Fruit fly (Drosophila melanogaster) whole organism, embryonic: Measurements from ENCODE around the gene Pgant2.

Experiments
- Ada2b ChIP-seq: fragments of 200-800 bp; sonication (Bioruptor generic); IDR thresholded peaks from 2 replicates; pipeline ENCODE4 v1.3.6; 2022; ENCODE audit warnings: missing biosample characterization, missing genetic modification characterization
- Antp ChIP-seq: fragments of 200-800 bp; sonication (Bioruptor generic); optimal IDR thresholded peaks from 3 replicates; lab custom pipeline; 2016; ENCODE audit warnings: missing biosample characterization, missing genetic modification characterization
- Bdp1 ChIP-seq: fragments of 200-800 bp; sonication (Bioruptor generic); optimal IDR thresholded peaks from 3 replicates; lab custom pipeline; 2016; ENCODE audit warnings: missing biosample characterization, missing genetic modification characterization
- Blimp-1 ChIP-seq: fragments of 200-800 bp; sonication (Bioruptor generic); optimal IDR thresholded peaks from 3 replicates; lab custom pipeline; 2018; ENCODE audit warnings: missing biosample characterization, missing genetic modification characterization, mild to moderate bottlenecking, moderate library complexity, missing genetic modification reagents
- CG10462 ChIP-seq: fragments of 200-800 bp; sonication (Bioruptor generic); optimal IDR thresholded peaks from 2 replicates; lab custom pipeline; 2016; ENCODE audit warnings: missing biosample characterization, missing genetic modification characterization
- CG11560 ChIP-seq: fragments of 200-800 bp; sonication (Bioruptor generic); IDR thresholded peaks from 3 replicates; pipeline ENCODE4 v1.3.6; 2022; ENCODE audit warnings: missing biosample characterization, missing genetic modification characterization
- CG12659 ChIP-seq: fragments of 200-800 bp; sonication (Bioruptor generic); optimal IDR thresholded peaks from 3 replicates; lab custom pipeline; 2017; ENCODE audit warnings: mild to moderate bottlenecking, missing biosample characterization, missing genetic modification reagents, missing genetic modification characterization
- CG13296 ChIP-seq: fragments of 200-800 bp; sonication (Bioruptor generic); optimal IDR thresholded peaks from 3 replicates; lab custom pipeline; 2018; ENCODE audit warnings: missing biosample characterization, mild to moderate bottlenecking, missing genetic modification characterization
- CG1647 ChIP-seq: fragments of 200-800 bp; sonication (Bioruptor generic); optimal IDR thresholded peaks from 3 replicates; lab custom pipeline; 2016; ENCODE audit warnings: missing biosample characterization, missing genetic modification characterization
- CG2116 ChIP-seq: fragments of 200-800 bp; sonication (Bioruptor generic); optimal IDR thresholded peaks from 3 replicates; lab custom pipeline; 2018; ENCODE audit warnings: missing biosample characterization, mild to moderate bottlenecking, missing genetic modification characterization
- CG30020 ChIP-seq: fragments of 200-800 bp; optimal IDR thresholded peaks from 2 replicates; lab custom pipeline; 2019; ENCODE audit warnings: missing biosample characterization, mild to moderate bottlenecking, missing genetic modification characterization, moderate library complexity
- CG30431 ChIP-seq: fragments of 200-800 bp; sonication (Bioruptor generic); optimal IDR thresholded peaks from 2 replicates; lab custom pipeline; 2017; ENCODE audit warnings: missing biosample characterization, missing genetic modification characterization
- CG31365 ChIP-seq: fragments of 200-800 bp; sonication (Bioruptor generic); optimal IDR thresholded peaks from 2 replicates; lab custom pipeline; 2018; ENCODE audit warnings: missing biosample characterization, mild to moderate bottlenecking, missing genetic modification characterization
- CG6854 ChIP-seq: fragments of 200-800 bp; sonication (Bioruptor generic); optimal IDR thresholded peaks from 3 replicates; lab custom pipeline; 2017; ENCODE audit warnings: missing biosample characterization, mild to moderate bottlenecking, missing genetic modification characterization
- CG9876 ChIP-seq: fragments of 200-800 bp; sonication (Bioruptor generic); optimal IDR thresholded peaks from 2 replicates; lab custom pipeline; 2016; ENCODE audit warnings: missing biosample characterization, missing genetic modification characterization
- CG9932 ChIP-seq: fragments of 200-800 bp; sonication (Bioruptor generic); IDR thresholded peaks from 2 replicates; pipeline ENCODE4 v1.3.6; 2022; ENCODE audit warnings: missing biosample characterization, missing genetic modification characterization
- Ets65A ChIP-seq: fragments of 200-800 bp; sonication (Bioruptor generic); peaks from one replicate; lab custom pipeline; 2016; ENCODE audit warnings: missing biosample characterization, missing genetic modification characterization
- Fer3 ChIP-seq: fragments of 200-800 bp; sonication (Bioruptor generic); optimal IDR thresholded peaks from 2 replicates; lab custom pipeline; 2018; ENCODE audit warnings: missing biosample characterization, mild to moderate bottlenecking, missing genetic modification characterization, moderate library complexity
- GATAe ChIP-seq: fragments of 200-800 bp; sonication (Bioruptor generic); conservative IDR thresholded peaks from 2 replicates; pipeline ENCODE4 v1.3.6; 2022; ENCODE audit warnings: missing biosample characterization, missing genetic modification characterization
- HLH3B ChIP-seq: fragments of 200-800 bp; sonication (Bioruptor generic); IDR thresholded peaks from 2 replicates; pipeline ENCODE4 v1.3.6; 2022; ENCODE audit warnings: missing biosample characterization, missing genetic modification characterization
- HmgZ ChIP-seq: fragments of 200-800 bp; sonication (Bioruptor generic); optimal IDR thresholded peaks from 2 replicates; lab custom pipeline; 2018; ENCODE audit warnings: missing biosample characterization, mild to moderate bottlenecking, missing genetic modification characterization
- Hr39 ChIP-seq: fragments of >200 bp; optimal IDR thresholded peaks from 2 replicates; lab custom pipeline; 2017
- Lpt ChIP-seq: fragments of >200 bp; optimal IDR thresholded peaks from 2 replicates; lab custom pipeline; 2018; ENCODE audit warnings: missing biosample characterization, missing genetic modification characterization
- Med ChIP-seq: fragments of 200-800 bp; sonication (Bioruptor generic); peaks from one replicate; lab custom pipeline; 2016; ENCODE audit warnings: missing biosample characterization, missing genetic modification characterization, mild to moderate bottlenecking, inconsistent platforms, moderate library complexity
- Nf-YC ChIP-seq: fragments of 200-800 bp; optimal IDR thresholded peaks from 3 replicates; lab custom pipeline; 2019; ENCODE audit warnings: missing biosample characterization, mild to moderate bottlenecking, missing genetic modification characterization, moderate library complexity
- Optix ChIP-seq: fragments of 200-800 bp; sonication (Bioruptor generic); IDR thresholded peaks from 3 replicates; pipeline ENCODE4 v1.3.6; 2022; ENCODE audit warnings: missing biosample characterization, missing genetic modification characterization
- PHDP ChIP-seq: fragments of 200-800 bp; sonication (Bioruptor generic); optimal IDR thresholded peaks from 3 replicates; lab custom pipeline; 2018; ENCODE audit warnings: missing biosample characterization, mild to moderate bottlenecking, missing genetic modification characterization, moderate library complexity
- Pdp1 ChIP-seq, 2 experiments: fragments of 200-800 bp; sonication (Bioruptor generic); optimal IDR thresholded peaks; 3 replicates each; lab custom pipeline; 2016; ENCODE audit warnings: missing biosample characterization in 2 of 2, missing genetic modification characterization in 2 of 2, mild to moderate bottlenecking in 1 of 2, moderate library complexity in 1 of 2
- Poxn ChIP-seq: fragments of 200-800 bp; sonication (Bioruptor generic); IDR thresholded peaks from 2 replicates; pipeline ENCODE4 v1.3.6; 2022; ENCODE audit warnings: missing biosample characterization, missing genetic modification characterization
- Rx ChIP-seq: fragments of 200-800 bp; sonication (Bioruptor generic); IDR thresholded peaks from 2 replicates; pipeline ENCODE4 v1.3.6; 2022; ENCODE audit warnings: missing biosample characterization, missing genetic modification characterization
- Spps ChIP-seq: fragments of 200-800 bp; sonication (Bioruptor generic); optimal IDR thresholded peaks from 2 replicates; lab custom pipeline; 2018; ENCODE audit warnings: missing biosample characterization, mild to moderate bottlenecking, missing genetic modification characterization
- Stat92E ChIP-seq, 3 experiments: fragments of >200 bp in 2 of 3; fragments of 200-800 bp in 1 of 3; sonication (Bioruptor generic) in 1 of 3; optimal IDR thresholded peaks; 2 replicates each; lab custom pipeline; 2017 to 2019; ENCODE audit warnings: missing biosample characterization in 3 of 3, missing genetic modification characterization in 3 of 3, mild to moderate bottlenecking in 1 of 3, moderate library complexity in 1 of 3
- Tbp ChIP-seq: fragments of >200 bp; optimal IDR thresholded peaks from 2 replicates; lab custom pipeline; 2018; ENCODE audit warnings: missing biosample characterization, missing genetic modification characterization
- ac ChIP-seq: fragments of 200-800 bp; sonication (Bioruptor generic); optimal IDR thresholded peaks from 3 replicates; lab custom pipeline; 2017; ENCODE audit warnings: missing biosample characterization, mild to moderate bottlenecking, missing genetic modification characterization
- cas ChIP-seq: fragments of 200-800 bp; sonication (Bioruptor generic); IDR thresholded peaks from 2 replicates; pipeline ENCODE4 v1.3.6; 2022; ENCODE audit warnings: missing biosample characterization, missing genetic modification characterization
- dati ChIP-seq: fragments of 200-800 bp; sonication (Bioruptor generic); IDR thresholded peaks from 2 replicates; pipeline ENCODE4 v1.3.6; 2022; ENCODE audit warnings: missing biosample characterization, missing genetic modification characterization
- dmrt11E ChIP-seq: fragments of 200-800 bp; sonication (Bioruptor generic); optimal IDR thresholded peaks from 3 replicates; lab custom pipeline; 2018; ENCODE audit warnings: missing biosample characterization, mild to moderate bottlenecking, missing genetic modification characterization, moderate library complexity
- emc ChIP-seq: fragments of 200-800 bp; sonication (Bioruptor generic); optimal IDR thresholded peaks from 2 replicates; lab custom pipeline; 2016; ENCODE audit warnings: missing biosample characterization, missing genetic modification characterization
- fd3F ChIP-seq: fragments of 200-800 bp; sonication (Bioruptor generic); optimal IDR thresholded peaks from 2 replicates; lab custom pipeline; 2018; ENCODE audit warnings: missing biosample characterization, mild to moderate bottlenecking, missing genetic modification characterization, moderate library complexity
- gcm ChIP-seq: fragments of 200-800 bp; sonication (Bioruptor generic); optimal IDR thresholded peaks from 2 replicates; lab custom pipeline; 2019; ENCODE audit warnings: missing biosample characterization, mild to moderate bottlenecking, missing genetic modification characterization, moderate library complexity
- gro ChIP-seq: fragments of 200-800 bp; sonication (Bioruptor generic); optimal IDR thresholded peaks from 2 replicates; lab custom pipeline; 2016; ENCODE audit warnings: missing biosample characterization, missing genetic modification characterization
- mam ChIP-seq: fragments of 200-800 bp; sonication (Bioruptor generic); optimal IDR thresholded peaks from 3 replicates; lab custom pipeline; 2016; ENCODE audit warnings: missing biosample characterization, missing genetic modification characterization
- mirr ChIP-seq: fragments of 200-800 bp; sonication (Bioruptor generic); optimal IDR thresholded peaks from 3 replicates; lab custom pipeline; 2018; ENCODE audit warnings: missing biosample characterization, mild to moderate bottlenecking, missing genetic modification characterization
- mld ChIP-seq: fragments of 200-800 bp; sonication (Bioruptor generic); IDR thresholded peaks from 3 replicates; pipeline ENCODE4 v1.3.6; 2022; ENCODE audit warnings: missing biosample characterization, missing genetic modification characterization; ENCODE audit not compliant: partially characterized antibody
- nerfin-1 ChIP-seq: fragments of 200-800 bp; sonication (Bioruptor generic); optimal IDR thresholded peaks from 3 replicates; lab custom pipeline; 2019; ENCODE audit warnings: missing biosample characterization, mild to moderate bottlenecking, missing genetic modification characterization, moderate library complexity
- oc ChIP-seq: fragments of 200-800 bp; sonication (Bioruptor generic); optimal IDR thresholded peaks from 2 replicates; lab custom pipeline; 2018; ENCODE audit warnings: missing biosample characterization, mild to moderate bottlenecking, missing genetic modification characterization, moderate library complexity
- pb ChIP-seq: fragments of 200-800 bp; sonication (Bioruptor generic); optimal IDR thresholded peaks from 3 replicates; lab custom pipeline; 2016; ENCODE audit warnings: missing biosample characterization, missing genetic modification characterization
- pzg ChIP-seq: fragments of 200-800 bp; sonication (Bioruptor generic); optimal IDR thresholded peaks from 3 replicates; lab custom pipeline; 2018; ENCODE audit warnings: missing biosample characterization, mild to moderate bottlenecking, missing genetic modification characterization, moderate library complexity
- shn ChIP-seq: fragments of 200-800 bp; sonication (Bioruptor generic); optimal IDR thresholded peaks from 3 replicates; lab custom pipeline; 2016; ENCODE audit warnings: missing biosample characterization, missing genetic modification characterization
- slbo ChIP-seq: fragments of 200-800 bp; sonication (Bioruptor generic); IDR thresholded peaks from 2 replicates; pipeline ENCODE4 v1.3.6; 2022; ENCODE audit warnings: missing biosample characterization, missing genetic modification characterization
- trem ChIP-seq: fragments of 200-800 bp; optimal IDR thresholded peaks from 3 replicates; lab custom pipeline; 2019; ENCODE audit warnings: missing biosample characterization, mild to moderate bottlenecking, missing genetic modification characterization, moderate library complexity
- unpg ChIP-seq: fragments of 200-800 bp; sonication (Bioruptor generic); optimal IDR thresholded peaks from 3 replicates; lab custom pipeline; 2018; ENCODE audit warnings: missing biosample characterization, mild to moderate bottlenecking, missing genetic modification characterization, moderate library complexity
- zen ChIP-seq: fragments of 200-800 bp; sonication (Bioruptor generic); optimal IDR thresholded peaks from 3 replicates; lab custom pipeline; 2018; ENCODE audit warnings: missing biosample characterization, mild to moderate bottlenecking, missing genetic modification characterization, moderate library complexity

Gene Pgant2

DNA sequence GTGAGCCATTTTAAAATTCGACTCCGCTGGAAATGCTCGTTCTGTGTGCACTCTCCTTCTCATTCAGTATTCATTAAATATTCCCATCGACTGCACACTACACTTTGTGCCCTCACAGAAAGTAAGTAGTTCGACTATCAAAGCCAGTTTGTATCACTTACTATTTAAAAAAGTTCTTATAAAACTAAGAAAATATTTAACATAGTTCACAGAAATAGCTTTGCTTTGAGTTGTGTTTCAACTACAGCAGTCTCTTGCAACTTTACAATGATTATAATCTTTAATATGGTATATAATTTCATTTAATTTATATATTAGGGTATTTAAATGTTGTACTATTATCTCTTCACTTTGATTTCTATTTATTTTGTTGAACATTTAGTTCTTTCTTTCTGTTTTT lies 13.0 kb upstream of the Pgant2 start (continued):
- TF ChIP-seq dati (GFP tag; lab: Robert Waterston, UW) (no peak), cas (GFP tag; lab: Robert Waterston, UW) (no peak), mam (GFP tag; lab: Kevin White, UChicago) (no peak), dmrt11E (tag; lab: Kevin White, UChicago) (peak; percentile 69), PHDP (tag; lab: Kevin White, UChicago) (peak; percentile 24), emc (GFP tag; lab: Kevin White, UChicago) (no peak), ac (GFP tag; lab: Kevin White, UChicago) (no peak), CG9876 (no peak), CG2116 (GFP tag; lab: Kevin White, UChicago) (no peak), CG6854 (no peak), Pdp1 (GFP tag; optimal IDR thresholded peaks at IDR 0.05; lab: Kevin White, UChicago) (no peak), pzg (no peak), CG10462 (GFP tag; lab: Kevin White, UChicago) (no peak), gro (no peak), Ets65A (GFP tag; lab: Kevin White, UChicago) (no peak), Lpt (GFP tag; lab: Kevin White, UChicago) (no peak), Tbp (no peak), oc (tag; lab: Kevin White, UChicago) (no peak), HmgZ (tag; lab: Kevin White, UChicago) (no peak), CG11560 (tag; lab: Robert Waterston, UW) (no peak), pb (GFP tag; lab: Kevin White, UChicago) (no peak), zen (tag; lab: Kevin White, UChicago) (no peak), trem (tag; lab: Kevin White, UChicago) (peak; percentile 12), nerfin-1 (tag; lab: Kevin White, UChicago) (no peak), HLH3B (GFP tag; lab: Robert Waterston, UW) (no peak), CG31365 (tag; lab: Kevin White, UChicago) (no peak), Ada2b (GFP tag; lab: Robert Waterston, UW) (no peak), CG30020 (tag; lab: Kevin White, UChicago) (no peak), fd3F (GFP tag; lab: Kevin White, UChicago) (no peak), CG13296 (GFP tag; lab: Kevin White, UChicago) (no peak), slbo (no peak), Blimp-1 (GFP tag; lab: Kevin White, UChicago) (peak; percentile 44), gcm (no peak), CG9932 (GFP tag; lab: Robert Waterston, UW) (no peak), Med (GFP tag; lab: Kevin White, UChicago) (no peak), Optix (no peak), Spps (tag; lab: Kevin White, UChicago) (peak; percentile 42), Rx (no peak), Fer3 (tag; lab: Kevin White, UChicago) (no peak), unpg (GFP tag; lab: Kevin White, UChicago) (peak; percentile 41), Bdp1 (GFP tag; lab: Kevin White, UChicago) (no peak), Antp (GFP tag; lab: Kevin White, UChicago) (no peak), Hr39 (no peak), Poxn (no peak), CG1647 (GFP tag; lab: Kevin White, UChicago) (no peak), Stat92E (GFP tag; optimal IDR thresholded peaks at IDR 0.05; lab: Kevin White, UChicago) (peak in 1 of 3 experiments; percentile 50), CG30431 (no peak), shn (GFP tag; lab: Kevin White, UChicago) (no peak), Nf-YC (tag; lab: Kevin White, UChicago) (no peak), GATAe (GFP tag; lab: Robert Waterston, UW) (no peak), mld (no peak), CG12659 (GFP tag; lab: Kevin White, UChicago) (no peak), mirr (GFP tag; lab: Kevin White, UChicago) (no peak)
